Worm (Caenorhabditis elegans) whole organism, late embryonic: ENCODE measurements around the gene egl-43.

Experiments used
- C08G9.2 ChIP-seq: sonication (generic microtip); optimal IDR thresholded peaks from 2 replicates; lab custom pipeline; 2016; ENCODE audit warnings: mild to moderate bottlenecking, missing genetic modification characterization, moderate library complexity, missing compliant biosample characterization
- C38D4.7 ChIP-seq: fragments of 200-800 bp; sonication (Bioruptor generic); optimal IDR thresholded peaks from 2 replicates; lab custom pipeline; 2018; ENCODE audit warnings: mild to moderate bottlenecking, missing genetic modification characterization, moderate library complexity, missing compliant biosample characterization
- K09A11.1 ChIP-seq: sonication (generic microtip); optimal IDR thresholded peaks from 2 replicates; lab custom pipeline; 2017; ENCODE audit warnings: antibody characterized with exemption, mild to moderate bottlenecking, missing genetic modification characterization, missing compliant biosample characterization; ENCODE audit not compliant: insufficient read depth
- Y22D7AL.16 ChIP-seq: sonication (generic microtip); optimal IDR thresholded peaks from 2 replicates; lab custom pipeline; 2016; ENCODE audit warnings: missing genetic modification characterization, missing compliant biosample characterization
- ahr-1 ChIP-seq: sonication (generic microtip); optimal IDR thresholded peaks from 2 replicates; lab custom pipeline; 2016; ENCODE audit warnings: missing genetic modification characterization, missing compliant biosample characterization
- ceh-14 ChIP-seq: sonication (generic microtip); optimal IDR thresholded peaks from 2 replicates; lab custom pipeline; 2016; ENCODE audit warnings: missing genotype, missing genetic modification characterization, missing compliant biosample characterization
- ceh-18 ChIP-seq: sonication (generic microtip); optimal IDR thresholded peaks from 2 replicates; lab custom pipeline; 2016; ENCODE audit warnings: missing genetic modification characterization, missing compliant biosample characterization
- ceh-19 ChIP-seq: fragments of 200-800 bp; sonication (Bioruptor generic); optimal IDR thresholded peaks from 2 replicates; lab custom pipeline; 2018; ENCODE audit warnings: mild to moderate bottlenecking, missing genetic modification characterization, missing compliant biosample characterization
- ceh-2 ChIP-seq: sonication (generic microtip); optimal IDR thresholded peaks from 2 replicates; lab custom pipeline; 2016; ENCODE audit warnings: missing genotype, missing genetic modification characterization, missing compliant biosample characterization
- ceh-22 ChIP-seq: sonication (generic microtip); optimal IDR thresholded peaks from 2 replicates; lab custom pipeline; 2017; ENCODE audit warnings: missing biosample characterization, missing genetic modification characterization
- ceh-24 ChIP-seq: sonication (generic microtip); optimal IDR thresholded peaks from 2 replicates; lab custom pipeline; 2016; ENCODE audit warnings: mild to moderate bottlenecking, missing genetic modification characterization, missing compliant biosample characterization
- ceh-30 ChIP-seq: fragments of 150-350 bp; optimal IDR thresholded peaks from 2 replicates; lab custom pipeline; 2014; ENCODE audit warnings: missing biosample characterization, missing genetic modification characterization
- ceh-31 ChIP-seq: sonication (generic microtip); optimal IDR thresholded peaks from 2 replicates; lab custom pipeline; 2016; ENCODE audit warnings: missing genetic modification characterization, missing compliant biosample characterization
- ceh-6 ChIP-seq: fragments of 200-800 bp; sonication (Bioruptor generic); optimal IDR thresholded peaks from 2 replicates; lab custom pipeline; 2018; ENCODE audit warnings: mild to moderate bottlenecking, missing genetic modification characterization, missing compliant biosample characterization
- ceh-9 ChIP-seq: sonication (generic microtip); optimal IDR thresholded peaks from 2 replicates; lab custom pipeline; 2016; ENCODE audit warnings: mild to moderate bottlenecking, missing genetic modification characterization, inconsistent platforms, missing compliant biosample characterization
- che-1 ChIP-seq: sonication (generic microtip); optimal IDR thresholded peaks from 2 replicates; lab custom pipeline; 2016; ENCODE audit warnings: mild to moderate bottlenecking, missing genetic modification characterization, missing compliant biosample characterization
- elt-2 ChIP-seq: sonication (generic microtip); optimal IDR thresholded peaks from 2 replicates; lab custom pipeline; 2016; ENCODE audit warnings: missing genetic modification reagents, missing genetic modification characterization, missing compliant biosample characterization
- elt-4 ChIP-seq: sonication (generic microtip); optimal IDR thresholded peaks from 2 replicates; lab custom pipeline; 2016; ENCODE audit warnings: missing genetic modification characterization, missing compliant biosample characterization
- ets-4 ChIP-seq: sonication (generic microtip); optimal IDR thresholded peaks from 2 replicates; lab custom pipeline; 2016; ENCODE audit warnings: missing genetic modification characterization, missing compliant biosample characterization
- fax-1 ChIP-seq: sonication (generic microtip); optimal IDR thresholded peaks from 2 replicates; lab custom pipeline; 2016; ENCODE audit warnings: missing genotype, missing genetic modification characterization, missing compliant biosample characterization
- fkh-10 ChIP-seq: fragments of 150-350 bp; optimal IDR thresholded peaks from 2 replicates; lab custom pipeline; 2014; ENCODE audit warnings: missing biosample characterization, missing genetic modification reagents, missing genetic modification characterization
- fkh-6 ChIP-seq: sonication (generic microtip); optimal IDR thresholded peaks from 2 replicates; lab custom pipeline; 2016; ENCODE audit warnings: missing genetic modification characterization, missing compliant biosample characterization
- hlh-15 ChIP-seq: sonication (generic microtip); optimal IDR thresholded peaks from 2 replicates; lab custom pipeline; 2016; ENCODE audit warnings: missing genetic modification characterization, missing compliant biosample characterization
- hlh-30 ChIP-seq: sonication (generic microtip); optimal IDR thresholded peaks from 2 replicates; lab custom pipeline; 2017; ENCODE audit warnings: antibody characterized with exemption, missing genetic modification characterization, missing compliant biosample characterization; ENCODE audit not compliant: insufficient read depth
- hlh-6 ChIP-seq: sonication (generic microtip); optimal IDR thresholded peaks from 2 replicates; lab custom pipeline; 2016; ENCODE audit warnings: missing genotype, missing genetic modification characterization, missing compliant biosample characterization
- hlh-8 ChIP-seq: sonication (generic microtip); optimal IDR thresholded peaks from 2 replicates; lab custom pipeline; 2016; ENCODE audit warnings: missing genotype, missing genetic modification characterization, missing compliant biosample characterization
- madf-2 ChIP-seq: sonication (generic microtip); optimal IDR thresholded peaks from 2 replicates; lab custom pipeline; 2017; ENCODE audit warnings: missing genetic modification characterization, missing compliant biosample characterization
- nfya-1 ChIP-seq: sonication (generic microtip); optimal IDR thresholded peaks from 2 replicates; lab custom pipeline; 2017; ENCODE audit warnings: missing genetic modification characterization, mild to moderate bottlenecking, missing compliant biosample characterization, antibody characterized with exemption, moderate library complexity
- nhr-232 ChIP-seq: sonication (generic microtip); optimal IDR thresholded peaks from 2 replicates; lab custom pipeline; 2016; ENCODE audit warnings: missing genetic modification characterization, missing compliant biosample characterization
- npax-4 ChIP-seq: sonication (generic microtip); optimal IDR thresholded peaks from 2 replicates; lab custom pipeline; 2016; ENCODE audit warnings: missing genetic modification characterization, missing compliant biosample characterization
- odd-2 ChIP-seq: sonication (generic microtip); optimal IDR thresholded peaks from 2 replicates; lab custom pipeline; 2017; ENCODE audit warnings: antibody characterized with exemption, mild to moderate bottlenecking, missing genetic modification characterization, missing compliant biosample characterization
- pag-3 ChIP-seq: sonication (generic microtip); optimal IDR thresholded peaks from 2 replicates; lab custom pipeline; 2016; ENCODE audit warnings: missing compliant biosample characterization, missing genetic modification characterization, borderline replicate concordance
- pat-9 ChIP-seq: fragments of 200-800 bp; sonication (Bioruptor generic); optimal IDR thresholded peaks from 2 replicates; lab custom pipeline; 2018; ENCODE audit warnings: mild to moderate bottlenecking, missing genetic modification characterization, moderate library complexity, missing compliant biosample characterization
- pha-2 ChIP-seq: sonication (generic microtip); optimal IDR thresholded peaks from 2 replicates; lab custom pipeline; 2017; ENCODE audit warnings: mild to moderate bottlenecking, missing genetic modification characterization, missing compliant biosample characterization
- pha-4 ChIP-seq: fragments of 150-350 bp; optimal IDR thresholded peaks from 2 replicates; lab custom pipeline; 2018; ENCODE audit warnings: missing biosample characterization, missing genetic modification reagents, missing genetic modification characterization
- pqm-1 ChIP-seq: sonication (generic microtip); optimal IDR thresholded peaks from 2 replicates; lab custom pipeline; 2016; ENCODE audit warnings: missing genetic modification characterization, missing compliant biosample characterization
- sox-2 ChIP-seq: fragments of 200-800 bp; sonication (Bioruptor generic); IDR thresholded peaks from 2 replicates; pipeline ENCODE4 v1.3.6; 2022; ENCODE audit warnings: missing genetic modification reagents, missing genetic modification characterization, missing compliant biosample characterization
- sox-4 ChIP-seq: sonication (generic microtip); optimal IDR thresholded peaks from 2 replicates; lab custom pipeline; 2017; ENCODE audit warnings: mild to moderate bottlenecking, missing genetic modification characterization, inconsistent platforms, missing compliant biosample characterization
- tbx-7 ChIP-seq: sonication (generic microtip); optimal IDR thresholded peaks from 2 replicates; lab custom pipeline; 2016; ENCODE audit warnings: missing genotype, missing genetic modification characterization, missing compliant biosample characterization
- ttx-3 ChIP-seq: sonication (generic microtip); optimal IDR thresholded peaks from 2 replicates; lab custom pipeline; 2016; ENCODE audit warnings: missing genetic modification reagents, missing genetic modification characterization, missing compliant biosample characterization
- unc-3 ChIP-seq, 2 experiments: fragments of 200-800 bp in 1 of 2; sonication (Bioruptor generic) in 1 of 2; sonication (generic microtip) in 1 of 2; conservative IDR thresholded peaks in 1 of 2; optimal IDR thresholded peaks in 1 of 2; 2 replicates each; pipeline versions ENCODE4 v1.3.6 to Lab custom; 2016 to 2022; ENCODE audit warnings: missing compliant biosample characterization in 2 of 2, missing genetic modification characterization in 2 of 2, missing genetic modification reagents in 1 of 2

Gene egl-43

DNA sequence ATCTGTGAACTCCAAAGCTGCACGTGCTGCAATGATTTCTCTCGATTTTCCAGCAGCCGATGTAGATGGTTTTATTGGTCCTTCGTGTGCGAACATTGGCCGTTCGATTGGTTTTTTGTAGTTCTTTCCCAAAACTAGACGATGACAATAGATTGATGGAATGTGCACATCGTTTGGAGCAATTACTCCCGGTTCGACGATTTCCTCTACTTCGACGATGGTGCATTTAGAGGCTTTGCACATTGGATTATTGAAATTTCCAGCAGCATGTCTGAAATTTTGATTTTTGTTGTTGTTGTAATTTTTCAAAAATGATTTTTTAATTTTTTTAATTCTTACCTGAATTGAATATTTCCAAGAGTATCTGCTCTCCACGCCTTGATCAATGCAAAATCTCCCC lies 19.3 kb upstream of the egl-43 start (continued):
- no peak for TF ChIP-seq K09A11.1 (tag; lab: Kevin White, UChicago)
- TF ChIP-seq, all 69 proteins: peak for 0

DNA sequence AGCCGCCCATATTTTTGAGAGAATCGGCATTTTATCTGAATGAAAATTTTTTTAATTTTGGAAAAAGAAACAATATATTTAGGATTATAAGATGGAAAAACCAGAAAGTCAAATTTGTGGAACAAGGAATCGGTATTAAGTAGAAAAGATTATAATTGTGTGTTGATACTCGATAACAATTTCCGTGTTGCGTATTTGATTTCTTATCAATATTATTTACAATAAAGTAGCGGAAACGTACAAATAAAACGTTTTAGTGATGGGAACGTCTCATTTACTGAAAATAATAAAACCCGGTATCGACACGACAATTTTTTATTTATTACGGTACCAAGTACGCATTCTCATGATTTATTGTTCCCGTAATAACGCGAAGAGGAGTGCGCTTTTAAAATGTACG lies 18.1 kb upstream of the egl-43 start, which contains the start of gene C05C10.3:
Gene C05C10.3, minus strand, starts transcription at position 35 of the 400 bp plus-strand sequence.
- no peak for TF ChIP-seq ceh-22
- TF ChIP-seq elt-2 (tag; lab: Kevin White, UChicago) = peak; percentile 30

DNA sequence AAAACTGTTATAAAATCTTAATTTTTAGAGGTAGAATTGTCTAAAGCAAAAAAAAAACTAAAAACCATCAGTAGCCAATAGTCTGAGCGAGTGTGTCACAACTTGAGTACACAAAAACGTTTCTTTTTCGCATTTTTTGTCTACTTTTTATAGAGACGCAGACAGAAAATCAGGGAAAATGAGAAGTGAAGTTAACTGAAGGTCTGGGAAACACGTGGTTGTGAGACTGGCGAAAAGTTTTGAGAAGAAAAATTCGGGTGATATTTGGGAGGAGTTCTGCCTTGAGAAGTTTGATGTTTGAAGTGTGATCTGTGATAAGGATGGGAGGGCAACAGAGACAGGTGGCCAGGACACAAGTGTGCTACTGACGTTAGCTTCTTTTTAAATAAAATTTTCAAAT lies 17.4 kb upstream of the egl-43 start:
- TF ChIP-seq ceh-18 (tag; lab: Kevin White, UChicago) (peak; percentile 58), elt-4 (tag; lab: Kevin White, UChicago) (no peak), odd-2 (no peak), hlh-30 (tag; lab: Kevin White, UChicago) (peak; percentile 50), hlh-8 (tag; lab: Kevin White, UChicago) (no peak)

DNA sequence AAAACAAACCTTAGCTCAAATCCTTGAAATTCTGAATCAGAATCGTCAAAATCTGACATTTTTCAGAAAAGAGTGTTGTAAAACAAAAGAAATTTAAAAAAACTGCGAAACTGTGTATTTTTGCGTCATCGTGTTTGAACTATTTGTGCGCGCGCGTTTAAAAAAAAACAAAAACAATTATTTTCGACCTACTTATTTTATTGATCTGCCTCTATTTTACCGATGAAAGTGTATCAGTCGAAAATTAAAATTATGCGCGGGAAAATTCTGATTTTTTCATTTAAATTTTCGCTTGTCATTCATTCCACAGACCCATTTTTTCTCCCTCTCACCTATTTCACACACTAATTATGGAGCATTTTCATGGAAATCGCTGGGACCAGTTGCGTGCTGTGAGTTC lies 16.1 kb upstream of the egl-43 start, which contains the start of the genes C05C10.7 and C05C10.5:
Gene C05C10.7, minus strand, starts transcription at position 95 of the 400 bp plus-strand sequence.
Gene C05C10.5, plus strand, starts transcription at position 164 of the 400 bp plus-strand sequence.
- TF ChIP-seq sox-2 (no peak), hlh-6 (no peak), C38D4.7 (no peak), fkh-6 (tag; lab: Kevin White, UChicago) (no peak), npax-4 (tag; lab: Kevin White, UChicago) (no peak)

DNA sequence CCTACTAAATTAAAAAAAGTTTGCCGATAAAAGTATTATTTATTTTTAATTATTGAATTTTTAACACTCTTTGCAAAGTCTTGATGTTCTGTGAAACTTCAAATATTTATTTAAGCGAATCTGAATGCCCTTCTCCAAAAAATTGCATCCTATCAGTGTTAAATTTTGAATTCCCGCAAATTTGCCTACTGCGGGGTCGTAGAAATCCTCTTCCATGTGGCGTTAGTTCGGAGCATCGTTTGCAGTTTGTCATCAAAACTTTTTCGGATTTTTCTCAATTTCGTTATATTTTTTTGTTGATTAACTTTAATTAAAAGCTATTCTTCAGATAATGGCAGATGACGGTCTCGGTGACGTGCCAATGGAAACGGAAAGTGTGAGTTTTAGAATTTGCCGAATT lies 14.6 kb upstream of the egl-43 start, which contains the start of gene ufd-3:
Gene ufd-3, plus strand, starts transcription at position 324 of the 400 bp plus-strand sequence.
- TF ChIP-seq tbx-7 = peak; percentile 91
- TF ChIP-seq ttx-3 (tag; lab: Kevin White, UChicago) = peak; percentile 60
- no peak for TF ChIP-seq hlh-30 (tag; lab: Kevin White, UChicago)
- TF ChIP-seq hlh-8 (tag; lab: Kevin White, UChicago) = peak; percentile 85
- peak; percentile 74 for TF ChIP-seq elt-2 (tag; lab: Kevin White, UChicago)
- TF ChIP-seq ceh-9 (tag; lab: Kevin White, UChicago) = no peak
- TF ChIP-seq C08G9.2 = peak; percentile 98
- no peak for TF ChIP-seq ceh-22
- TF ChIP-seq Y22D7AL.16 = peak; percentile 29
- no peak for TF ChIP-seq ceh-19 (GFP tag; lab: Kevin White, UChicago)
- no peak for TF ChIP-seq ceh-24 (tag; lab: Kevin White, UChicago)
- peak; percentile 46 for TF ChIP-seq ceh-18 (tag; lab: Kevin White, UChicago)
- TF ChIP-seq ceh-31 = peak; percentile 98
- peak; percentile 65 for TF ChIP-seq fkh-6 (tag; lab: Kevin White, UChicago)
- TF ChIP-seq ceh-14 = peak; percentile 81
- TF ChIP-seq odd-2 = no peak
- no peak for TF ChIP-seq nhr-232 (tag; lab: Kevin White, UChicago)
- TF ChIP-seq ceh-2 (tag; lab: Kevin White, UChicago) = peak; percentile 91
- TF ChIP-seq sox-4 = no peak
- TF ChIP-seq pha-2 = no peak
- TF ChIP-seq hlh-6 = peak; percentile 18
- TF ChIP-seq npax-4 (tag; lab: Kevin White, UChicago) = no peak
- peak; percentile 2 for TF ChIP-seq ceh-30 (tag; lab: Kevin White, UChicago)
- TF ChIP-seq pat-9 (tag; lab: Kevin White, UChicago) = no peak
- TF ChIP-seq che-1 (tag; lab: Kevin White, UChicago) = peak; percentile 5
- TF ChIP-seq madf-2 (tag; lab: Kevin White, UChicago) = no peak
- 0 out of 2 replicates have a peak, but pooled peaks have one; percentile 35 for TF ChIP-seq unc-3 (GFP tag; conservative IDR thresholded peaks at IDR 0.05; lab: Robert Waterston, UW)
- no peak for TF ChIP-seq unc-3 (tag; optimal IDR thresholded peaks at IDR 0.05; lab: Kevin White, UChicago)
- TF ChIP-seq pha-4 = no peak
- no peak for TF ChIP-seq K09A11.1 (tag; lab: Kevin White, UChicago)
- TF ChIP-seq fkh-10 (GFP tag; lab: Kevin White, UChicago) = no peak
- TF ChIP-seq elt-4 (tag; lab: Kevin White, UChicago) = no peak
- TF ChIP-seq ets-4 (tag; lab: Kevin White, UChicago) = peak; percentile 94
- peak; percentile 3 for TF ChIP-seq ceh-6 (GFP tag; lab: Kevin White, UChicago)
- TF ChIP-seq sox-2 = no peak
- peak; percentile 48 for TF ChIP-seq pag-3
- TF ChIP-seq pqm-1 (tag; lab: Kevin White, UChicago) = peak; percentile 56
- TF ChIP-seq hlh-15 (tag; lab: Kevin White, UChicago) = peak; percentile 24
- TF ChIP-seq ahr-1 (tag; lab: Kevin White, UChicago) = peak; percentile 55
- peak; percentile 62 for TF ChIP-seq nfya-1
- peak; percentile 76 for TF ChIP-seq fax-1 (tag; lab: Kevin White, UChicago)
